Worm (Caenorhabditis elegans) whole organism, midembryonic: Measurements from ENCODE around the gene fbxb-54.
"Not testable (repeated sequence)": the region's sequence is repeated elsewhere in the genome, so short reads cannot be mapped to it uniquely, and the experiment has no call there.

Experiments used
- med-1 ChIP-seq: sonication (generic microtip); optimal IDR thresholded peaks from 2 replicates; lab custom pipeline; 2017; ENCODE audit warnings: missing genetic modification characterization, mild to moderate bottlenecking, missing compliant biosample characterization, antibody characterized with exemption, missing genetic modification reagents; ENCODE audit not compliant: insufficient read depth
- ref-1 ChIP-seq: fragments of 200-800 bp; sonication (Bioruptor generic); conservative IDR thresholded peaks from 2 replicates; pipeline ENCODE4 v1.3.6; 2022; ENCODE audit warnings: missing genetic modification reagents, missing genetic modification characterization, missing compliant biosample characterization
- ztf-23 ChIP-seq: fragments of 200-800 bp; sonication (Bioruptor generic); IDR thresholded peaks from 2 replicates; pipeline ENCODE4 v1.3.6; 2022; ENCODE audit warnings: missing genetic modification reagents, missing genetic modification characterization, missing compliant biosample characterization

- not testable (repeated sequence) for TF ChIP-seq ztf-23 (GFP tag; lab: Robert Waterston, UW); ref-1 (GFP tag; lab: Robert Waterston, UW); med-1 (GFP tag; lab: Kevin White, UChicago)
These were observed at the start of gene fbxb-54, which contains the start of gene fbxb-50 for ce11 chrII:1556217-1556616.
